Worm (Caenorhabditis elegans): ENCODE results near the gene bgal-2.

bgal-2 gene

DNA sequence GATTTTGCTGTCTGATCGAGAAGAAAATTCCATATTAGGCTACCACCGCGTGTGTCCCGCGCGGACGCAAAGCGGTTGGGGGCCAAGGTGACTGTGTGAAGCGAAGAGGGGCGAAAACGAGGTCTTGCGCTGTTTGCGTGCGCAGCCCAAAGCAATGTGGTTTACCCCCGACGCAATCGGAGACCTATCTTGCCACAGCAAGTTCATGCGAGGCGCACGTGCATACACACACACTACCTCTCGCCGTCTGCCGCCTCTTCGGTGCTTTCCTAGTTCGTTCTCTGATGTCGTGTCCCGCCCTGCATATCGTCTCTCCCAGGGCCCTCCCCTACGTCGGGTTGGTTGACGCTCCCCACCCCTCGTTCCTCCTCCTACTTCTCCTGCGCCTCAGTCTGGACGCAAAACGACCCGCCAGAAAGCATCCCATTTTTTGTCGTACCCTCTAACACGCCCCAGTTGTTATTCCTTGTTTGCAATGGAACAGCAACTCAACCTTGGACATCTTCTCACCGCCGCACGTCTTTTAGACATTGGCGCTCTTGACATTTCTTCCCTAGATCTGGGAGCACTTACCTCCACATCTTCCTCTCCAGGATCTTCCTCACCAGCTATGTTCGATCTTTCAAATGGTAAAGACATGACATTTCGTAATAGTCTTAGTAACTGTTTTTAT lies 42.1 kb upstream of the bgal-2 start, which contains the start of gene mdl-1:
Gene mdl-1 (plus strand): TSS at position 341 of the 673 bp plus-strand sequence.
- TF ChIP-seq ctbp-1 (GFP tag; IDR thresholded peaks at IDR 0.05) (peak; percentile 86), madf-9 (GFP tag; conservative IDR thresholded peaks at IDR 0.05) (peak; percentile 67), F44E2.7 (GFP tag; IDR thresholded peaks at IDR 0.05) (no peak), gei-8 (GFP tag; optimal IDR thresholded peaks at IDR 0.05) (peak; percentile 86), ama-1 (optimal IDR thresholded peaks at IDR 0.05) (peak; percentile 96), nhr-102 (tag; optimal IDR thresholded peaks at IDR 0.05) (peak; percentile 89), ceh-82 (tag; optimal IDR thresholded peaks at IDR 0.05) (no peak), fkh-10 (GFP tag; optimal IDR thresholded peaks at IDR 0.05) (peak; percentile 42), unc-62 (GFP tag; optimal IDR thresholded peaks at IDR 0.05 in 1 of 2) (peak in 1 of 2 experiments; percentile 100), unc-62 (tag; optimal IDR thresholded peaks at IDR 0.05) (no peak), duxl-1 (tag; optimal IDR thresholded peaks at IDR 0.05; ENCODE audit: poor library complexity) (no peak), snpc-4 (tag; optimal IDR thresholded peaks at IDR 0.05) (no peak), nhr-25 (tag; optimal IDR thresholded peaks at IDR 0.05; ENCODE audit: borderline replicate concordance, insufficient read depth) (peak; percentile 96), mep-1 (tag; optimal IDR thresholded peaks at IDR 0.05) (peak; percentile 89), dve-1 (tag; optimal IDR thresholded peaks at IDR 0.05; ENCODE audit: insufficient read depth) (peak; percentile 87), lin-38 (GFP tag; IDR thresholded peaks at IDR 0.05) (peak; percentile 58), nhr-237 (tag; optimal IDR thresholded peaks at IDR 0.05) (peak; percentile 16), R02D3.7 (tag; optimal IDR thresholded peaks at IDR 0.05) (no peak), hlh-30 (tag; optimal IDR thresholded peaks at IDR 0.05; ENCODE audit: insufficient read depth) (peak; percentile 96), sdz-12 (GFP tag; optimal IDR thresholded peaks at IDR 0.05) (no peak), pqm-1 (tag; optimal IDR thresholded peaks at IDR 0.05) (peak; percentile 37), nhr-76 (tag; optimal IDR thresholded peaks at IDR 0.05) (no peak), nhr-10 (tag; optimal IDR thresholded peaks at IDR 0.05) (peak; percentile 81), nhr-111 (GFP tag; optimal IDR thresholded peaks at IDR 0.05) (no peak), mes-2 (tag; optimal IDR thresholded peaks at IDR 0.05; ENCODE audit: poor library complexity, severe bottlenecking) (peak; percentile 76), F37D6.2 (tag; optimal IDR thresholded peaks at IDR 0.05) (peak; percentile 69), madf-5 (GFP tag; IDR thresholded peaks at IDR 0.05) (0 out of 4 replicates have a peak, but pooled peaks of 1 of the 2 experiments have one; percentile 45), aly-2 (tag; optimal IDR thresholded peaks at IDR 0.05) (no peak), daf-12 (tag; optimal IDR thresholded peaks at IDR 0.05) (no peak), tra-1 (GFP tag; IDR thresholded peaks at IDR 0.05) (peak; percentile 97), daf-19 (GFP tag; conservative IDR thresholded peaks at IDR 0.05) (peak; percentile 73; the same call in 1 of the 2 replicates), egl-43 (GFP tag; IDR thresholded peaks at IDR 0.05) (peak; percentile 90), php-3 (GFP tag; IDR thresholded peaks at IDR 0.05) (peak; percentile 64; the same call in 1 of the 2 replicates), unc-130 (GFP tag; optimal IDR thresholded peaks at IDR 0.05) (no peak), zfp-3 (GFP tag; conservative IDR thresholded peaks at IDR 0.05) (0 out of 2 replicates have a peak, but pooled peaks have one; percentile 35), hlh-11 (tag; optimal IDR thresholded peaks at IDR 0.05) (peak; percentile 98), nhr-28 (tag; optimal IDR thresholded peaks at IDR 0.05) (peak; percentile 78), lin-13 (GFP tag; optimal IDR thresholded peaks at IDR 0.05) (peak; percentile 82), snpc-1.2 (GFP tag; IDR thresholded peaks at IDR 0.05) (0 out of 2 replicates have a peak, but pooled peaks have one; percentile 16), hif-1 (tag; optimal IDR thresholded peaks at IDR 0.05) (peak; percentile 37 to 95), fos-1 (tag; optimal IDR thresholded peaks at IDR 0.05) (no peak), jun-1 (tag; optimal IDR thresholded peaks at IDR 0.05) (peak; percentile 52), skn-1 (tag; optimal IDR thresholded peaks at IDR 0.05) (no peak), T26A8.4 (GFP tag; IDR thresholded peaks at IDR 0.05) (peak; percentile 87), ces-1 (GFP tag; optimal IDR thresholded peaks at IDR 0.05) (no peak), lin-15B (tag; optimal IDR thresholded peaks at IDR 0.05) (no peak), lin-29 (GFP tag; IDR thresholded peaks at IDR 0.05) (peak; percentile 68; the same call in 1 of the 2 replicates), aha-1 (tag) (peak; percentile 100), egl-27 (tag; optimal IDR thresholded peaks at IDR 0.05) (no peak), dmd-8 (GFP tag; IDR thresholded peaks at IDR 0.05) (no peak)

All from whole organism, L4 larva.